Worm (Caenorhabditis elegans): Measurements from ENCODE around the gene der-2.

The der-2 gene

ce11 chrIII:7198838-7199237, 24.1 kb downstream of the der-2 start, which contains the start of gene pfd-5 (continued):
- TF ChIP-seq ets-4 (tag; optimal IDR thresholded peaks at IDR 0.05) = peak; percentile 90
- peak; percentile 84 for TF ChIP-seq ref-2 (tag; optimal IDR thresholded peaks at IDR 0.05)
- peak; percentile 43 for TF ChIP-seq ztf-16 (tag; optimal IDR thresholded peaks at IDR 0.05)
- peak; percentile 90 for TF ChIP-seq zip-5 (tag; optimal IDR thresholded peaks at IDR 0.05)
- peak; percentile 34 for TF ChIP-seq pha-2 (tag; optimal IDR thresholded peaks at IDR 0.05)

ce11 chrIII:7197973-7198372, 25.0 kb downstream of the der-2 start, which contains the start of gene exos-9:
Gene exos-9 (minus strand): TSS chrIII:7198073.
- TF ChIP-seq pat-9 (tag; optimal IDR thresholded peaks at IDR 0.05) = no peak
- TF ChIP-seq pag-3 (tag; optimal IDR thresholded peaks at IDR 0.05; ENCODE audit: borderline replicate concordance) = no peak
- TF ChIP-seq ceh-18 (tag; optimal IDR thresholded peaks at IDR 0.05) = no peak
- no peak for TF ChIP-seq fkh-10 (GFP tag; optimal IDR thresholded peaks at IDR 0.05)
- TF ChIP-seq ets-4 (tag; optimal IDR thresholded peaks at IDR 0.05) = no peak
- TF ChIP-seq rnt-1 (tag; optimal IDR thresholded peaks at IDR 0.05) = no peak
- TF ChIP-seq unc-55 (GFP tag; optimal IDR thresholded peaks at IDR 0.05) = no peak
- no peak for TF ChIP-seq ttx-3 (tag; optimal IDR thresholded peaks at IDR 0.05)
- TF ChIP-seq hlh-13 (GFP tag; optimal IDR thresholded peaks at IDR 0.05) = no peak
- no peak for TF ChIP-seq ama-1 (optimal IDR thresholded peaks at IDR 0.05)
- no peak for TF ChIP-seq pros-1 (tag; optimal IDR thresholded peaks at IDR 0.05)

DNA sequence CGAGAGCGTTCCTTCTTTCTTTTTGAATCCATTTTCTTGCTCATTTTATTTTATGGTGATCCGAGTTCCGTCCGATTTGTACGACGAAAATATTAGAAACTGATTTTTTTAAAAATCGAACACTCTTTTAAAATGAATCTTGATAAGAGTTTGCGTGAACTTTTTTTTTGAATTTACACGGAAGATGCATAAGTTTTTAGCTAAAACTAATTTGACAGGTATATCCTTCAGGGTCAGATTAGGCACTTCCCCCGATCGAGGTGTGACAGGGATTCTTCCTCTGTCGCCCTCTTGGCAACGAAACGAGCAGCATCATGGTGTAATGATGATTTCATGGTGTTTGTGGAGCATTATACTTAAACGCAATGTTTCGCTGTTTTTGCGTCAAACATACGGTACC, 27.6 kb downstream of the der-2 start, which contains the start of gene F37C12.18:
TSS of gene F37C12.18 (minus strand) at position 101 of the 400 bp plus-strand sequence.
- no peak for TF ChIP-seq sox-2 (GFP tag; IDR thresholded peaks at IDR 0.05)
- no peak for TF ChIP-seq fkh-6 (tag; optimal IDR thresholded peaks at IDR 0.05)
- TF ChIP-seq nhr-232 (tag; optimal IDR thresholded peaks at IDR 0.05) = no peak
- no peak for TF ChIP-seq syd-9 (tag; optimal IDR thresholded peaks at IDR 0.05)
- no peak for TF ChIP-seq ahr-1 (tag; optimal IDR thresholded peaks at IDR 0.05)
- no peak for TF ChIP-seq elt-2 (tag; optimal IDR thresholded peaks at IDR 0.05)
- no peak for TF ChIP-seq dmd-4 (tag; optimal IDR thresholded peaks at IDR 0.05; ENCODE audit: borderline replicate concordance)
- no peak for TF ChIP-seq ztf-16 (tag; optimal IDR thresholded peaks at IDR 0.05)
- TF ChIP-seq ceh-22 (tag; optimal IDR thresholded peaks at IDR 0.05) = no peak
- TF ChIP-seq zip-5 (tag; optimal IDR thresholded peaks at IDR 0.05) = no peak
- no peak for TF ChIP-seq madf-2 (tag; optimal IDR thresholded peaks at IDR 0.05)
- TF ChIP-seq hlh-8 (tag; optimal IDR thresholded peaks at IDR 0.05) = no peak
- TF ChIP-seq ceh-9 (tag; optimal IDR thresholded peaks at IDR 0.05) = no peak
- TF ChIP-seq pax-1 (tag; optimal IDR thresholded peaks at IDR 0.05) = no peak
- TF ChIP-seq ceh-30 (tag; optimal IDR thresholded peaks at IDR 0.05) = no peak
- TF ChIP-seq ceh-2 (tag; optimal IDR thresholded peaks at IDR 0.05) = no peak
- no peak for TF ChIP-seq nhr-11 (tag; optimal IDR thresholded peaks at IDR 0.05)
- TF ChIP-seq npax-4 (tag; optimal IDR thresholded peaks at IDR 0.05) = no peak
- no peak for TF ChIP-seq pha-4 (tag; optimal IDR thresholded peaks at IDR 0.05)

- TF ChIP-seq dve-1 (tag; optimal IDR thresholded peaks at IDR 0.05) (no peak), T23F11.4 (GFP tag; optimal IDR thresholded peaks at IDR 0.05) (no peak), tbx-2 (tag; optimal IDR thresholded peaks at IDR 0.05) (no peak), fax-1 (tag; optimal IDR thresholded peaks at IDR 0.05) (no peak), K09A11.1 (tag; optimal IDR thresholded peaks at IDR 0.05; ENCODE audit: insufficient read depth) (no peak), hlh-15 (tag; optimal IDR thresholded peaks at IDR 0.05) (no peak), ahr-1 (tag; optimal IDR thresholded peaks at IDR 0.05) (no peak), ceh-45 (GFP tag; IDR thresholded peaks at IDR 0.05) (no peak), C08G9.2 (tag; optimal IDR thresholded peaks at IDR 0.05) (no peak), ceh-6 (GFP tag; optimal IDR thresholded peaks at IDR 0.05) (no peak), ref-2 (tag; optimal IDR thresholded peaks at IDR 0.05) (no peak), hlh-13 (GFP tag; optimal IDR thresholded peaks at IDR 0.05) (no peak), sox-2 (GFP tag; IDR thresholded peaks at IDR 0.05) (no peak)
These were observed 29.8 kb downstream of the der-2 start, which contains the start of gene mec-14 for ce11 chrIII:7192942-7193665. Gene mec-14 (minus strand): TSS chrIII:7192992.

All from whole organism, late embryonic.